Fruit fly (Drosophila melanogaster) whole organism, embryonic: ENCODE measurements around the gene Hnf4.

Source experiments
- CG10321 ChIP-seq: fragments of 200-800 bp; sonication (Bioruptor generic); IDR thresholded peaks from 2 replicates; pipeline ENCODE4 v1.3.6; 2022; ENCODE audit warnings: missing biosample characterization, missing genetic modification characterization
- CG10431 ChIP-seq: fragments of 200-800 bp; sonication (Bioruptor generic); optimal IDR thresholded peaks from 3 replicates; lab custom pipeline; 2018; ENCODE audit warnings: missing biosample characterization, mild to moderate bottlenecking, missing genetic modification characterization
- CG11696 ChIP-seq: fragments of 200-800 bp; sonication (Bioruptor generic); IDR thresholded peaks from 2 replicates; pipeline ENCODE4 v1.3.6; 2022; ENCODE audit warnings: missing biosample characterization, missing genetic modification characterization
- CG12155 ChIP-seq: fragments of 200-800 bp; sonication (Bioruptor generic); optimal IDR thresholded peaks from 3 replicates; lab custom pipeline; 2016; ENCODE audit warnings: missing biosample characterization, missing genetic modification characterization
- CG13287 ChIP-seq: fragments of 200-800 bp; sonication (Bioruptor generic); IDR thresholded peaks from 2 replicates; pipeline ENCODE4 v1.3.6; 2022; ENCODE audit warnings: missing biosample characterization, missing genetic modification characterization; ENCODE audit not compliant: partially characterized antibody
- CG13775 ChIP-seq: fragments of 200-800 bp; sonication (Bioruptor generic); optimal IDR thresholded peaks from 3 replicates; lab custom pipeline; 2017; ENCODE audit warnings: missing biosample characterization, mild to moderate bottlenecking, missing genetic modification characterization
- CG14014 ChIP-seq: fragments of 200-800 bp; sonication (Bioruptor generic); IDR thresholded peaks from 2 replicates; pipeline ENCODE4 v1.3.6; 2022; ENCODE audit warnings: missing biosample characterization, missing genetic modification characterization
- CG15011 ChIP-seq: fragments of 200-800 bp; sonication (Bioruptor generic); optimal IDR thresholded peaks from 3 replicates; lab custom pipeline; 2018; ENCODE audit warnings: missing biosample characterization, mild to moderate bottlenecking, missing genetic modification characterization
- CG1529 ChIP-seq: fragments of 200-800 bp; sonication (Bioruptor generic); optimal IDR thresholded peaks from 3 replicates; lab custom pipeline; 2018; ENCODE audit warnings: missing biosample characterization, missing genetic modification characterization
- CG15601 ChIP-seq: fragments of 200-800 bp; sonication (Bioruptor generic); optimal IDR thresholded peaks from 3 replicates; lab custom pipeline; 2019; ENCODE audit warnings: missing biosample characterization, mild to moderate bottlenecking, missing genetic modification characterization, moderate library complexity
- CG17186 ChIP-seq: fragments of 200-800 bp; sonication (Bioruptor generic); optimal IDR thresholded peaks from 3 replicates; lab custom pipeline; 2017; ENCODE audit warnings: missing biosample characterization, missing genetic modification reagents, missing genetic modification characterization
- CG17328 ChIP-seq: fragments of 200-800 bp; sonication (Bioruptor generic); IDR thresholded peaks from 2 replicates; pipeline ENCODE4 v1.3.6; 2022; ENCODE audit warnings: missing biosample characterization, missing genetic modification characterization
- CG17912 ChIP-seq: fragments of 200-800 bp; sonication (Bioruptor generic); optimal IDR thresholded peaks from 2 replicates; lab custom pipeline; 2018; ENCODE audit warnings: missing biosample characterization, mild to moderate bottlenecking, missing genetic modification characterization
- CG18476 ChIP-seq: fragments of 200-800 bp; sonication (Bioruptor generic); optimal IDR thresholded peaks from 2 replicates; lab custom pipeline; 2016; ENCODE audit warnings: missing biosample characterization, mild to moderate bottlenecking, missing genetic modification characterization
- CG34376 ChIP-seq: fragments of 200-800 bp; sonication (Bioruptor generic); optimal IDR thresholded peaks from 2 replicates; lab custom pipeline; 2018; ENCODE audit warnings: missing biosample characterization, mild to moderate bottlenecking, missing genetic modification characterization
- CG34422 ChIP-seq: fragments of 200-800 bp; sonication (Bioruptor generic); IDR thresholded peaks from 3 replicates; pipeline ENCODE4 v1.3.6; 2022; ENCODE audit warnings: missing biosample characterization, missing genetic modification characterization
- CG3995 ChIP-seq: fragments of 200-800 bp; sonication (Bioruptor generic); optimal IDR thresholded peaks from 3 replicates; lab custom pipeline; 2016; ENCODE audit warnings: missing biosample characterization, missing genetic modification characterization
- CG8765 ChIP-seq: fragments of 200-800 bp; sonication (Bioruptor generic); IDR thresholded peaks from 2 replicates; pipeline ENCODE4 v1.3.6; 2022; ENCODE audit warnings: missing biosample characterization, missing genetic modification characterization
- CG9876 ChIP-seq: fragments of 200-800 bp; sonication (Bioruptor generic); optimal IDR thresholded peaks from 2 replicates; lab custom pipeline; 2016; ENCODE audit warnings: missing biosample characterization, missing genetic modification characterization
- Chrac-16 ChIP-seq: fragments of 200-800 bp; sonication (Bioruptor generic); optimal IDR thresholded peaks from 3 replicates; lab custom pipeline; 2016; ENCODE audit warnings: missing biosample characterization, missing genetic modification characterization
- Dek ChIP-seq: fragments of 200-800 bp; sonication (Bioruptor generic); optimal IDR thresholded peaks from 3 replicates; lab custom pipeline; 2019; ENCODE audit warnings: missing biosample characterization, mild to moderate bottlenecking, missing genetic modification characterization, moderate library complexity
- Dfd ChIP-seq, 2 experiments: fragments of >200 bp; optimal IDR thresholded peaks; 2 replicates each; lab custom pipeline; 2017; ENCODE audit warnings: missing biosample characterization in 2 of 2, missing genetic modification characterization in 2 of 2
- Dref ChIP-seq: fragments of 200-800 bp; sonication (Bioruptor generic); IDR thresholded peaks from 2 replicates; pipeline ENCODE4 v1.3.6; 2022; ENCODE audit warnings: missing biosample characterization, missing genetic modification characterization
- Eip74EF ChIP-seq, 2 experiments: fragments of 200-800 bp in 1 of 2; fragments of >200 bp in 1 of 2; sonication (Bioruptor generic) in 1 of 2; optimal IDR thresholded peaks; 2 replicates each; lab custom pipeline; 2017 to 2019; ENCODE audit warnings: missing biosample characterization in 2 of 2, missing genetic modification characterization in 2 of 2, mild to moderate bottlenecking in 1 of 2, moderate library complexity in 1 of 2
- GATAe ChIP-seq: fragments of 200-800 bp; sonication (Bioruptor generic); conservative IDR thresholded peaks from 2 replicates; pipeline ENCODE4 v1.3.6; 2022; ENCODE audit warnings: missing biosample characterization, missing genetic modification characterization
- Hsf ChIP-seq: fragments of 200-800 bp; sonication (Bioruptor generic); optimal IDR thresholded peaks from 3 replicates; lab custom pipeline; 2016; ENCODE audit warnings: missing biosample characterization, missing genetic modification characterization
- MBD-R2 ChIP-seq: fragments of 200-800 bp; sonication (Bioruptor generic); IDR thresholded peaks from 2 replicates; pipeline ENCODE4 v1.3.6; 2022; ENCODE audit warnings: missing biosample characterization, missing genetic modification characterization
- MESR4 ChIP-seq: fragments of 200-800 bp; sonication (Bioruptor generic); optimal IDR thresholded peaks from 2 replicates; lab custom pipeline; 2018; ENCODE audit warnings: missing biosample characterization, mild to moderate bottlenecking, missing genetic modification characterization, moderate library complexity
- Optix ChIP-seq: fragments of 200-800 bp; sonication (Bioruptor generic); IDR thresholded peaks from 3 replicates; pipeline ENCODE4 v1.3.6; 2022; ENCODE audit warnings: missing biosample characterization, missing genetic modification characterization
- TFAM ChIP-seq: fragments of 200-800 bp; sonication (Bioruptor generic); optimal IDR thresholded peaks from 2 replicates; lab custom pipeline; 2017; ENCODE audit warnings: missing biosample characterization, missing genetic modification characterization, inconsistent platforms
- Usf ChIP-seq: fragments of 200-800 bp; sonication (Bioruptor generic); optimal IDR thresholded peaks from 2 replicates; lab custom pipeline; 2017; ENCODE audit warnings: missing genotype, missing biosample characterization, missing genetic modification characterization
- az2 ChIP-seq: fragments of 200-800 bp; sonication (Bioruptor generic); optimal IDR thresholded peaks from 3 replicates; lab custom pipeline; 2016; ENCODE audit warnings: missing biosample characterization, missing genetic modification characterization
- cg ChIP-seq: fragments of 200-800 bp; sonication (Bioruptor generic); optimal IDR thresholded peaks from 3 replicates; lab custom pipeline; 2019; ENCODE audit warnings: missing biosample characterization, mild to moderate bottlenecking, missing genetic modification characterization, moderate library complexity
- da ChIP-seq: fragments of 200-800 bp; sonication (Bioruptor generic); optimal IDR thresholded peaks from 2 replicates; lab custom pipeline; 2016; ENCODE audit warnings: missing biosample characterization, missing genetic modification characterization
- dmrt99B ChIP-seq: fragments of 200-800 bp; sonication (Bioruptor generic); optimal IDR thresholded peaks from 2 replicates; lab custom pipeline; 2018; ENCODE audit warnings: missing biosample characterization, mild to moderate bottlenecking, missing genetic modification characterization, moderate library complexity
- dpn ChIP-seq, 2 experiments: fragments of 200-800 bp; sonication (Bioruptor generic); optimal IDR thresholded peaks; 3 replicates each; lab custom pipeline; 2016; ENCODE audit warnings: missing biosample characterization in 2 of 2, missing genetic modification characterization in 2 of 2
- dysf ChIP-seq: fragments of 200-800 bp; sonication (Bioruptor generic); IDR thresholded peaks from 3 replicates; pipeline ENCODE4 v1.3.6; 2022; ENCODE audit warnings: missing biosample characterization, missing genetic modification characterization
- gcm ChIP-seq: fragments of 200-800 bp; sonication (Bioruptor generic); optimal IDR thresholded peaks from 2 replicates; lab custom pipeline; 2019; ENCODE audit warnings: missing biosample characterization, mild to moderate bottlenecking, missing genetic modification characterization, moderate library complexity
- gem ChIP-seq: fragments of 200-800 bp; sonication (Bioruptor generic); optimal IDR thresholded peaks from 2 replicates; lab custom pipeline; 2019; ENCODE audit warnings: missing biosample characterization, mild to moderate bottlenecking, missing genetic modification characterization, moderate library complexity
- hb ChIP-seq: fragments of 200-800 bp; sonication (Bioruptor generic); IDR thresholded peaks from 3 replicates; pipeline ENCODE4 v1.3.6; 2022; ENCODE audit warnings: missing biosample characterization, missing genetic modification characterization; ENCODE audit not compliant: partially characterized antibody
- kni ChIP-seq: fragments of 200-800 bp; sonication (Bioruptor generic); optimal IDR thresholded peaks from 3 replicates; lab custom pipeline; 2017; ENCODE audit warnings: mild to moderate bottlenecking, missing biosample characterization, missing genetic modification reagents, missing genetic modification characterization
- lov ChIP-seq, 2 experiments: fragments of 200-800 bp in 1 of 2; fragments of >200 bp in 1 of 2; sonication (Bioruptor generic) in 1 of 2; IDR thresholded peaks in 1 of 2; optimal IDR thresholded peaks in 1 of 2; 2 replicates in 1 of 2; 3 replicates in 1 of 2; pipeline versions ENCODE4 v1.3.6 to Lab custom; 2017 to 2022; ENCODE audit warnings: missing biosample characterization in 1 of 2, missing genetic modification characterization in 1 of 2
- oc ChIP-seq: fragments of 200-800 bp; sonication (Bioruptor generic); optimal IDR thresholded peaks from 2 replicates; lab custom pipeline; 2018; ENCODE audit warnings: missing biosample characterization, mild to moderate bottlenecking, missing genetic modification characterization, moderate library complexity
- pb ChIP-seq: fragments of 200-800 bp; sonication (Bioruptor generic); optimal IDR thresholded peaks from 3 replicates; lab custom pipeline; 2016; ENCODE audit warnings: missing biosample characterization, missing genetic modification characterization
- pzg ChIP-seq: fragments of 200-800 bp; sonication (Bioruptor generic); optimal IDR thresholded peaks from 3 replicates; lab custom pipeline; 2018; ENCODE audit warnings: missing biosample characterization, mild to moderate bottlenecking, missing genetic modification characterization, moderate library complexity
- salm ChIP-seq: fragments of 200-800 bp; sonication (Bioruptor generic); optimal IDR thresholded peaks from 2 replicates; lab custom pipeline; 2018; ENCODE audit warnings: missing biosample characterization, mild to moderate bottlenecking, missing genetic modification characterization
- slou ChIP-seq: fragments of 200-800 bp; sonication (Bioruptor generic); optimal IDR thresholded peaks from 3 replicates; lab custom pipeline; 2016; ENCODE audit warnings: missing biosample characterization, missing genetic modification characterization
- sug ChIP-seq: fragments of 200-800 bp; optimal IDR thresholded peaks from 2 replicates; lab custom pipeline; 2019; ENCODE audit warnings: missing biosample characterization, mild to moderate bottlenecking, missing genetic modification characterization, moderate library complexity
- yki ChIP-seq: fragments of >200 bp; optimal IDR thresholded peaks from 3 replicates; lab custom pipeline; 2018

The Hnf4 gene

DNA sequence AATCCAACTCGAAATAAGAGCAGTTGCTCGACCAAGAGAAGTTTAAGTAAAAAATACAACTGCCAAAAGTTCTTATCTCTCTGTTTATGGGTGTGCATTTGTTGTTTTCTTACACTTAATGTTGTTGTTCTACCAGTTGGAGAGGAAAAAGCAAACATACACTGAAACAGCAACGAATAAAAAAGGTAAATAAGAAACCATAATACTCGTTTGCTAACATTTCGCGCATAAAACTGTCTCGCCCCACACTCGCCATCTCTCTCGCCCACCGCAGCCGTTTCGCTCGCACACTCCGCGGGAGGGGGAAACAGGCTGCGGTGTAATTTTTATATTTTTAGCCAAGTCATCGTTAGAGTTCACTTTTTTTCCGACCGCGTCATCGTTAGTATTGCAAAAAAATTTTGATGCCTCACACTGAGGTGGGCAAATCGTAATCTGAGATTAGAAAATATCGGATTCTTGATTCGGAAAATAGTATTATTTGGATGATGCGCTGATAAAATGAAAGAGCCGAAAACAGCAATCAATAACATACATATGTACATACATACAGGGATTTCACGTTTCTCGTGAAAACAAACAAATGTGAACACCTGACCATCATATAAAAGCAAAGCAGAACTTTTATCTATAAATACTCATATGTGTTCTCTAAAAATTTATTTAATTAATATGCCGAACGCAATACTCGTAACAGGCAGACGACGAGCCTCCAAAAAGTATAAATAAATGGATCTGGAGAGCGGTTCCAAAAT lies 16.8 kb downstream of the Hnf4 start (continued):
- TF ChIP-seq CG17912 (GFP tag; lab: Kevin White, UChicago) (no peak), CG11696 (GFP tag; lab: Robert Waterston, UW) (0 out of 2 replicates have a peak, but pooled peaks have one; percentile 25), CG13287 (no peak), MESR4 (no peak), CG17328 (no peak), cg (no peak), Dref (no peak), CG18476 (GFP tag; lab: Kevin White, UChicago) (no peak), MBD-R2 (GFP tag; lab: Robert Waterston, UW) (no peak), yki (no peak), dysf (peak; percentile 49; the same call in 2 of the 3 replicates), salm (no peak), pzg (GFP tag; lab: Kevin White, UChicago) (no peak), Usf (GFP tag; lab: Kevin White, UChicago) (no peak), GATAe (GFP tag; lab: Robert Waterston, UW) (no peak), CG15601 (tag; lab: Kevin White, UChicago) (no peak), Chrac-16 (GFP tag; lab: Kevin White, UChicago) (no peak), Dfd (GFP tag; optimal IDR thresholded peaks at IDR 0.05; lab: Kevin White, UChicago) (no peak), CG10321 (GFP tag; lab: Robert Waterston, UW) (peak; percentile 77), lov (optimal IDR thresholded peaks at IDR 0.05; lab: Kevin White, UChicago) (no peak), lov (GFP tag; IDR thresholded peaks at IDR 0.05; lab: Robert Waterston, UW) (no peak), sug (tag; lab: Kevin White, UChicago) (peak; percentile 78), CG17186 (GFP tag; lab: Kevin White, UChicago) (no peak), CG1529 (GFP tag; lab: Kevin White, UChicago) (no peak), Eip74EF (GFP tag; optimal IDR thresholded peaks at IDR 0.05; lab: Kevin White, UChicago) (no peak), dpn (GFP tag; optimal IDR thresholded peaks at IDR 0.05; lab: Kevin White, UChicago) (peak in 1 of 2 experiments; percentile 31), CG15011 (GFP tag; lab: Kevin White, UChicago) (no peak), az2 (no peak), CG34422 (GFP tag; lab: Robert Waterston, UW) (no peak), Dek (tag; lab: Kevin White, UChicago) (peak; percentile 35), Hsf (no peak), CG12155 (GFP tag; lab: Kevin White, UChicago) (peak; percentile 36), CG14014 (GFP tag; lab: Robert Waterston, UW) (peak; percentile 52; the same call in 1 of the 2 replicates), gem (tag; lab: Kevin White, UChicago) (peak; percentile 10), CG8765 (GFP tag; lab: Robert Waterston, UW) (no peak), slou (no peak), kni (GFP tag; lab: Kevin White, UChicago) (peak; percentile 9), Optix (GFP tag; lab: Robert Waterston, UW) (no peak), CG13775 (peak; percentile 4), oc (no peak), TFAM (GFP tag; lab: Kevin White, UChicago) (no peak), CG34376 (GFP tag; lab: Kevin White, UChicago) (peak; percentile 45), CG10431 (GFP tag; lab: Kevin White, UChicago) (no peak), CG9876 (GFP tag; lab: Kevin White, UChicago) (peak; percentile 7), pb (GFP tag; lab: Kevin White, UChicago) (peak; percentile 24), da (no peak), CG3995 (GFP tag; lab: Kevin White, UChicago) (no peak), gcm (GFP tag; lab: Kevin White, UChicago) (no peak), dmrt99B (tag; lab: Kevin White, UChicago) (peak; percentile 25), hb (GFP tag; lab: Robert Waterston, UW) (no peak)
